Worm (Caenorhabditis elegans) whole organism, L2 larva: ENCODE measurements around the gene fbxa-153.

Experiments used
- ZK546.5 ChIP-seq: sonication (generic microtip); optimal IDR thresholded peaks from 2 replicates; lab custom pipeline; 2017; ENCODE audit warnings: missing biosample characterization, missing genetic modification characterization
- ama-1 ChIP-seq: fragments of 150-350 bp; optimal IDR thresholded peaks from 2 replicates; lab custom pipeline; 2018; ENCODE audit warnings: inconsistent platforms
- dmd-4 ChIP-seq: sonication (generic microtip); optimal IDR thresholded peaks from 2 replicates; lab custom pipeline; 2017; ENCODE audit warnings: missing biosample characterization, missing genetic modification characterization
- elt-1 ChIP-seq: fragments of 150-350 bp; optimal IDR thresholded peaks from 2 replicates; lab custom pipeline; 2014; ENCODE audit warnings: missing biosample characterization, missing genetic modification characterization
- fos-1 ChIP-seq: fragments of 150-350 bp; optimal IDR thresholded peaks from 2 replicates; lab custom pipeline; 2014; ENCODE audit warnings: missing biosample characterization, missing genetic modification characterization
- nhr-23 ChIP-seq: fragments of 150-350 bp; optimal IDR thresholded peaks from 2 replicates; lab custom pipeline; 2014; ENCODE audit warnings: missing biosample characterization, missing genetic modification reagents, missing genetic modification characterization
- peb-1 ChIP-seq: fragments of 150-350 bp; optimal IDR thresholded peaks from 2 replicates; lab custom pipeline; 2014; ENCODE audit warnings: missing biosample characterization, missing genetic modification characterization
- unc-39 ChIP-seq: fragments of 150-350 bp; optimal IDR thresholded peaks from 2 replicates; lab custom pipeline; 2014; ENCODE audit warnings: missing biosample characterization, missing genetic modification characterization
- unc-55 ChIP-seq: fragments of 150-350 bp; sonication (generic microtip); optimal IDR thresholded peaks from 3 replicates; lab custom pipeline; 2014; ENCODE audit warnings: missing biosample characterization, missing genetic modification reagents, missing genetic modification characterization
- unc-62 ChIP-seq: fragments of 150-350 bp; optimal IDR thresholded peaks from 2 replicates; lab custom pipeline; 2014; ENCODE audit warnings: missing biosample characterization, missing genetic modification reagents, missing genetic modification characterization
- ztf-11 ChIP-seq: sonication (generic microtip); optimal IDR thresholded peaks from 2 replicates; lab custom pipeline; 2017; ENCODE audit warnings: missing biosample characterization, missing genetic modification characterization
- ztf-4 ChIP-seq: fragments of 150-350 bp; optimal IDR thresholded peaks from 2 replicates; lab custom pipeline; 2014; ENCODE audit warnings: missing biosample characterization, missing genetic modification characterization

ce11 chrV:15566511-15567178 lies 43.5 kb downstream of the fbxa-153 start:
- peak; percentile 6 for TF ChIP-seq unc-55
- TF ChIP-seq unc-62 (GFP tag; lab: Kevin White, UChicago), result no peak
- no peak for TF ChIP-seq ZK546.5 (tag; lab: Kevin White, UChicago)
- TF ChIP-seq peb-1 (tag; lab: Kevin White, UChicago), result no peak
- no peak for TF ChIP-seq fos-1 (tag; lab: Kevin White, UChicago)
- peak; percentile 42 for TF ChIP-seq ztf-4 (tag; lab: Kevin White, UChicago)
- TF ChIP-seq elt-1, result no peak
- TF ChIP-seq unc-39 (tag; lab: Kevin White, UChicago), result no peak
- TF ChIP-seq ama-1 (lab: Kevin White, UChicago), result peak; percentile 95
- TF ChIP-seq nhr-23, result no peak
- no peak for TF ChIP-seq dmd-4 (tag; lab: Kevin White, UChicago)
- TF ChIP-seq ztf-11 (tag; lab: Kevin White, UChicago), result no peak
